Fruit fly (Drosophila melanogaster) whole organism, embryonic: ENCODE data around the gene Prm.

Experiments used
- HLHmδ ChIP-seq: fragments of 200-800 bp; sonication (Bioruptor generic); optimal IDR thresholded peaks from 2 replicates; lab custom pipeline; 2018; ENCODE audit warnings: missing biosample characterization, mild to moderate bottlenecking, missing genetic modification characterization, moderate library complexity
- Nf-YA ChIP-seq: fragments of 200-800 bp; sonication (Bioruptor generic); IDR thresholded peaks from 2 replicates; pipeline ENCODE4 v1.3.6; 2022; ENCODE audit warnings: missing biosample characterization, missing genetic modification characterization

DNA sequence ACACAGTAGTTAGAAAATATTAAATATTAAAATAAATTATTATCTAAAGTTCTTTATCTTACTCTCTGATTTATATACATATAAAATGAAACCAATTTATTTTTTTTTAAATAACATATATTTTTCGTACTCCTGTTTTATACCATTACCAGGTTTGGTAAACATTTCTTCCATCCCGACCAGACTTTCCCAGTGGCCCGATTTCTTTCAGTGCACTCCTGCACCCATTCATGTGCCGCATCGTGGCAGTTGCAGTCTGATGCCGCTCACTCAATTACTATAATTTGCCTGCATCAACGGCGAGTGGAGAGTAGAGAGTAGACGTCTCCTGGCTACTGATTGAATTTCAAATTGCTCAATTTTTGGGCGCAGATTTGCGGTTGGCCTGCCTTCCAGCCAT lies 37.3 kb downstream of the Prm start:
- TF ChIP-seq Nf-YA (GFP tag; lab: Robert Waterston, UW) = no peak
- no peak for TF ChIP-seq HLHmδ (GFP tag; lab: Kevin White, UChicago)
